Worm (Caenorhabditis elegans) whole organism, L4/young adult: ENCODE data around the gene T23B5.3.

Experiments
- W03F9.2 ChIP-seq: fragments of 150-350 bp; optimal IDR thresholded peaks from 2 replicates; lab custom pipeline; 2014; ENCODE audit warnings: missing biosample characterization, missing genetic modification characterization
- dao-5 ChIP-seq: sonication (generic microtip); optimal IDR thresholded peaks from 2 replicates; lab custom pipeline; 2016; ENCODE audit warnings: missing genotype, missing genetic modification characterization, moderate library complexity, missing compliant biosample characterization
- him-1 ChIP-seq: sonication (generic microtip); optimal IDR thresholded peaks from 2 replicates; lab custom pipeline; 2016; ENCODE audit warnings: missing genotype, missing genetic modification reagents, missing genetic modification characterization, missing compliant biosample characterization

The T23B5.3 gene

ce11 chrIV:12689709-12690142 is 1.3 kb downstream of the T23B5.3 start:
- TF ChIP-seq W03F9.2 (tag; lab: Kevin White, UChicago) (no peak), dao-5 (no peak), him-1 (no peak)

DNA sequence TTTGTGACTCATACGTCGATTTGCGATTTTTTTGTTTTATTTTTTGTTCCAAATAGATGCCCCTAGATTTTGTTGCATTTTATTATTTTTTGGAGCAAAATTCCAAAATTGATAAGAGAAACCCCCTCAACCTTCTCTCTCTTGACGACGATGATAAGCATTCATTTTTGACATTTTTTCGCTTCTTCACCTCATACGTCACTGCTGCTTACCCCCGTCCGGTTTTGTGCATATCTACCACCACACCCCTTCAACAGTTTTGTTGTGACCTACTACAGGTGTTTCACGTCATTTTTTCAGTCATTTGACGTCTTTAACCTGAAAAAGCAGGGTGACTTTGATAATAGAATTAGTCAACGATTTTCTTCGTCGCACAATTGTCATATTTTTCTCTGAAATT is 10.4 kb downstream of the T23B5.3 start:
- TF ChIP-seq dao-5 (no peak), him-1 (no peak), W03F9.2 (tag; lab: Kevin White, UChicago) (no peak)

DNA sequence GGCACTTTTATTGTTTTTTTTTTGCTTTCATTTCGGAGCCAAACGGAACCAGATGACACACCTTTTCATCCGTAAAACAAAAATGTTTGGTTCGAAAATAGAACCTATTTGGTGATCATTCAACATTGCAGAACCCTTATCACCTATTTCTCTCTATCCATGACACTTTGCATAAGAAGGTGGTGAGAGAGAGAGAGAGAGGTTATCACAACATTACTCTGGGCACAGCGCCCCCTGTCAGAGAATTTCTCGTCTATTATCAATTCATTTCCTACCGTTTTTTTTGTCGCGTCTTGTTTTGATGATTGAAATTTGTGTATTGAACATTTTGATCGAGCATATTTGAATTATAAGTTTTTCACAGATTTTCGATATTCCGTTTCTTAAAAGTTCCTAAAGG is 11.7 kb downstream of the T23B5.3 start:
- TF ChIP-seq W03F9.2 (tag; lab: Kevin White, UChicago) (no peak), him-1 (no peak), dao-5 (no peak)

- no peak for TF ChIP-seq dao-5
- TF ChIP-seq him-1 = no peak
- no peak for TF ChIP-seq W03F9.2 (tag; lab: Kevin White, UChicago)
Observed at ce11 chrIV:12700944-12701343, 12.5 kb downstream of the T23B5.3 start.

DNA sequence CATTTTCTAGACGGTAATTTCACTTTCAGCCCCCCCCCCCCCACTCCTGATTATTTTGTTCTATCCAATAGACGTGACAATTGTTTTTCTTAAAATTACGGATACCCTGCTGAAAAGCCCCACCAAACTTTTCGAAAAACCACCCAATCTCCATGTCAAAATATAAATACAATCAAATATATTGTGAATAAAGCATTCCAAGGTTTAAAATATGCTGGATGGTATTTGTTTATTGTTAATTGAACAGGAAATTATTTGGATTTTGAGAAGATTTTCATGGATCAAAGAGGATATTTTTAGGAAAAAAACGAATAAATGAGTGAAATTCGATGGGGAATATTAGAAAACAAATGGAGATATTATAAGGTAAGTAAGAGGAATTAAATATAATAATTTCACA is 15.3 kb downstream of the T23B5.3 start, which contains the start of gene C27D8.4:
TSS of gene C27D8.4 (plus strand) at position 301 of the 400 bp plus-strand sequence.
- TF ChIP-seq W03F9.2 (tag; lab: Kevin White, UChicago) = no peak
- TF ChIP-seq him-1 = no peak
- TF ChIP-seq dao-5 = no peak

- TF ChIP-seq him-1 = no peak
- TF ChIP-seq W03F9.2 (tag; lab: Kevin White, UChicago) = no peak
- TF ChIP-seq dao-5 = no peak
Observed at ce11 chrIV:12710996-12711395, 22.5 kb downstream of the T23B5.3 start, which contains the start of gene C27D8.2. TSS of gene C27D8.2 (plus strand) at chrIV:12711217.

- TF ChIP-seq him-1 = no peak
- TF ChIP-seq W03F9.2 (tag; lab: Kevin White, UChicago) = no peak
- TF ChIP-seq dao-5 = no peak
Observed at ce11 chrIV:12711644-12712043, 23.2 kb downstream of the T23B5.3 start, which contains the start of gene C27D8.3. TSS of gene C27D8.3 (minus strand) at chrIV:12711744.

ce11 chrIV:12715947-12716382 is 27.5 kb downstream of the T23B5.3 start:
- TF ChIP-seq dao-5 (no peak), W03F9.2 (tag; lab: Kevin White, UChicago) (no peak), him-1 (no peak)

DNA sequence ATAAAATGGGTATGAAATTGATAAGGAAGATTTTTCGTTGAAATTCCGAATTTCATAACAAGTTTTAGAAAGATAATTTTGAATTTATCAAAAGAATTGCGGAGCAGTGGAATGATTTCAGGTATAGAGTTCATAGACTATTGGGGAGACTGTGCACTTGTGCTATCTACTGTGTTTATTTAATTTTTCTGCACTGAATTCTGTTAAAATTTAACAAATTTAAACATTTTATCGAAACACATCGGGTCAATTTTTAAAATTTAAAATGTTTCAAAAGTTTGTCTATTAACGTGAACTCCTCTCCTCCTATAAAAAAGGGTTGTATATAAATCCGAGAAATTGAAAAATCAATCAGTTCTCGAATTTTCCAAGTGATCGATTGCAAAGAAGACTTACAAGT is 29.1 kb downstream of the T23B5.3 start, which contains the start of gene C27D8.1:
TSS of gene C27D8.1 (plus strand) at position 301 of the 400 bp plus-strand sequence.
- TF ChIP-seq W03F9.2 (tag; lab: Kevin White, UChicago) (no peak), him-1 (no peak), dao-5 (no peak)

ce11 chrIV:12719664-12720063 is 31.2 kb downstream of the T23B5.3 start, which contains the start of gene idpp-7:
TSS of gene idpp-7 (plus strand) at chrIV:12719964.
- TF ChIP-seq him-1 (no peak), dao-5 (no peak), W03F9.2 (tag; lab: Kevin White, UChicago) (no peak)

ce11 chrIV:12721106-12721505 is 32.6 kb downstream of the T23B5.3 start, which contains the start of gene T23F6.2:
TSS of gene T23F6.2 (plus strand) at chrIV:12721356.
- TF ChIP-seq him-1 (no peak), W03F9.2 (tag; lab: Kevin White, UChicago) (no peak), dao-5 (no peak)

ce11 chrIV:12724641-12725040 is 36.2 kb downstream of the T23B5.3 start, which contains the start of the genes T23F6.3 and rbd-1:
TSS of gene T23F6.3 (minus strand) at chrIV:12724760.
TSS of gene rbd-1 (plus strand) at chrIV:12724986.
- TF ChIP-seq dao-5 (no peak), W03F9.2 (tag; lab: Kevin White, UChicago) (peak; percentile 91), him-1 (no peak)

ce11 chrIV:12725228-12725627 is 36.8 kb downstream of the T23B5.3 start:
- TF ChIP-seq him-1 (no peak), dao-5 (no peak), W03F9.2 (tag; lab: Kevin White, UChicago) (no peak)

DNA sequence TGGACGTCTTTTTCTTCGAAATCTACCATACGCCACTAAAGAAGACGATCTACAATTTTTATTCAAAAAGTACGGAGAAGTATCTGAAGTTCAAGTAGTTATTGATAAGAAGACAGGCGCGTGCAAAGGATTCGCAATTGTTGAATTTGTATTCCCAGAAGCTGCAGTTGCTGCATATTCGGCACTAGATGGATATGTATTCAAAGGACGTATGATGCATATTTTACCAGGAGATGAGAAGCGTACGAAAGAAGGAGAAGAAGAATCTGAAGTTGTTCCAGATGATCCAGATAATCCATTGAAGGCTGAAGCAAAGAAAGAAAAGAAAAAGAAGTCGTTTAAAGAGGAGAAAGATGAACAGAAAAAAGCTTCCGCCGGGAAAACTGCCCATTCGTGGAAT is 37.5 kb downstream of the T23B5.3 start:
- no peak for TF ChIP-seq W03F9.2 (tag; lab: Kevin White, UChicago)
- no peak for TF ChIP-seq him-1
- no peak for TF ChIP-seq dao-5

DNA sequence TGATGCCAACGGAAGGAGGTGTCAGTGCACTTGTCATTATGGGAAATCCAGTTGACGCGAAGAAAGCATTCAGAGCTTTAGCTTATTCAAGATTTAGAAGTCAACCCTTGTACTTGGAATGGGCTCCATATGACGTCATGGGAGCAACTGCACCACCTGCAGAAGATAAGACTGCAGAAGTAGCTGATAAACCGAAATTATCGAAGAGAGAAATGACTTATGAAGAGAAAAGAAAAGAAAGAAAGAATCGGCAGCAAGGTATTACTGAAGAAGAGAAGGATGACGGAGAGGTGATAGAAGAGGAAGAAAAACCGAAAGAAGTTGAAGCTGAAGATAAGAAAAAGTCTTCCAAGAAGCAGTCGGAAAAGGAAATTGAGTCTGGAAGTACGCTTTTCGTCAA is 39.7 kb downstream of the T23B5.3 start:
- no peak for TF ChIP-seq him-1
- TF ChIP-seq dao-5 = no peak
- no peak for TF ChIP-seq W03F9.2 (tag; lab: Kevin White, UChicago)

DNA sequence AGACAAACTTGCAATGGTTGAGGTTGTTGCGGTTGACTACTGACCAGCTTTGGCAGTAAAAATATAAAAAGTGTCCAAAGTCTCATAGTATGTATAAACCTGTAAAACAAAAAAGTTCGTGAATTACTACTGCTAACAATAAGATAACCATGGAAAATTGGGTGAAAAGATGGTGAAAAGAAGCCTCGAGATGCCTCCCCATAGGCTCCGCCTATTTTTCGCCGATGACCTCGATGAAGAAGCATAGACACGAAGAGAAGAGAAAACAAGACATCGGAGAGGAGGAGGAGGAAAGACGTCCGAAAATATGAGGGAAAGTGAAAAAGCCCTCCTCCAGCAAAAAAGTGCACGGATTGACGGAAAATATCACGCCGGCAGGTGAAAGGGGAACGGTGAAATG is 53.0 kb downstream of the T23B5.3 start, which contains the start of gene T23F6.5:
TSS of gene T23F6.5 (minus strand) at position 101 of the 400 bp plus-strand sequence.
- TF ChIP-seq W03F9.2 (tag; lab: Kevin White, UChicago) = no peak
- TF ChIP-seq dao-5 = no peak
- no peak for TF ChIP-seq him-1
